Worm (Caenorhabditis elegans) whole organism, L4/young adult: Measurements from ENCODE around the gene Y57A10A.2.
"Not testable (repeated sequence)": the region's sequence is repeated elsewhere in the genome, so short reads cannot be mapped to it uniquely, and the experiment has no call there.

ENCODE experiments used
- W03F9.2 ChIP-seq: fragments of 150-350 bp; optimal IDR thresholded peaks from 2 replicates; lab custom pipeline; 2014; ENCODE audit warnings: missing biosample characterization, missing genetic modification characterization
- him-1 ChIP-seq: sonication (generic microtip); optimal IDR thresholded peaks from 2 replicates; lab custom pipeline; 2016; ENCODE audit warnings: missing genotype, missing genetic modification reagents, missing genetic modification characterization, missing compliant biosample characterization

ce11 chrII:12164539-12164938, 17.1 kb downstream of the Y57A10A.2 start, which contains the start of gene Y57A10A.8:
- TF ChIP-seq him-1 (tag; lab: Kevin White, UChicago); W03F9.2: not testable (repeated sequence)
